Fruit fly (Drosophila melanogaster): Measurements from ENCODE around the gene CG32683.

The CG32683 gene

DNA sequence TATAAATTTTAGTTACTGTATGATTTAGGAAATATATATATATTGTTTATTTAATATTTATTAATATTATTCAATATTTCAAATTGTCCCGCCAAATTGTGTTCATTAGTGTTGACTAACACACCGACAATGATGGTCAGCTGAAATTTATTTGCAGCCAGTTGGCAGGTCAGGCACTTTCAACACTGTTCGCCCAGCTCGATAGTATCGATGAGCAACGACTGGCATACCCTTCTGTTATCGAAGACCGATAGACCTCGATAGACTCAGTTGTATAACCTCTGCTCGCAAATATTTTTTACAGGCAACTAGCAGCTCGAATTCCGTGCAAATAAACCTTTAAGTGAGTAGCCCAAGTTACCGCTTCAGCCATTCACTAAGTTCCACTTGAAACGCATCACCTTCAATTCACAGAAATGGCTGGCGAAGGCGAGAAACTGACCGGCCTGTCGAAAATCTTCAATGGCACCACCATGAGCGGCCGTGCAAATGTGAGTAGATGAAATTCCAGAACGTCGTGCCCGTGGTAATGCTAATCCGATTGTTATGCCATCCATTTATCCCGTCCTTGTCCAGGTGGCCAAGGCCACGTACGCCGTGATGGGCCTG lies 5.9 kb upstream of the CG32683 start, which contains the start of gene Neb-cGP (continued):
- no peak for TF ChIP-seq CG4404 (GFP tag; IDR thresholded peaks at IDR 0.05)
- TF ChIP-seq pb (GFP tag; optimal IDR thresholded peaks at IDR 0.05), result peak; percentile 14
- no peak for TF ChIP-seq ewg (GFP tag; optimal IDR thresholded peaks at IDR 0.05)
- no peak for TF ChIP-seq Kr (GFP tag; optimal IDR thresholded peaks at IDR 0.05)
- TF ChIP-seq dmrt11E (tag; optimal IDR thresholded peaks at IDR 0.05), result peak; percentile 43
- no peak for TF ChIP-seq ab (GFP tag; optimal IDR thresholded peaks at IDR 0.05)
- peak; percentile 36 for TF ChIP-seq MTF-1 (GFP tag; optimal IDR thresholded peaks at IDR 0.05; ENCODE audit: borderline replicate concordance)
- no peak for TF ChIP-seq jing (GFP tag; optimal IDR thresholded peaks at IDR 0.05)
- TF ChIP-seq CG17829 (tag; optimal IDR thresholded peaks at IDR 0.05), result peak; percentile 61
- TF ChIP-seq Rfx (GFP tag; IDR thresholded peaks at IDR 0.05), result peak; percentile 88
- TF ChIP-seq CG6765 (GFP tag; optimal IDR thresholded peaks at IDR 0.05), result no peak
- no peak for TF ChIP-seq Deaf1 (tag; optimal IDR thresholded peaks at IDR 0.05)
- no peak for TF ChIP-seq otp (GFP tag; IDR thresholded peaks at IDR 0.05)
- TF ChIP-seq D19A (tag; optimal IDR thresholded peaks at IDR 0.05), result peak; percentile 29
- TF ChIP-seq CG12299 (tag; optimal IDR thresholded peaks at IDR 0.05), result peak; percentile 7
- TF ChIP-seq CG11456 (GFP tag; IDR thresholded peaks at IDR 0.05), result peak; percentile 76; the same call in 2 of the 3 replicates
- TF ChIP-seq Hey (tag; optimal IDR thresholded peaks at IDR 0.05), result no peak
- TF ChIP-seq gsb-n (tag; optimal IDR thresholded peaks at IDR 0.05), result peak; percentile 28
- TF ChIP-seq sens-2 (GFP tag; IDR thresholded peaks at IDR 0.05), result no peak
- peak; percentile 66 for TF ChIP-seq ind (GFP tag; optimal IDR thresholded peaks at IDR 0.05)
- TF ChIP-seq exex (tag; optimal IDR thresholded peaks at IDR 0.05), result peak; percentile 18
- TF ChIP-seq p53 (GFP tag; optimal IDR thresholded peaks at IDR 0.05), result no peak
- TF ChIP-seq CG1024 (GFP tag; IDR thresholded peaks at IDR 0.05), result no peak
- TF ChIP-seq gem (tag; optimal IDR thresholded peaks at IDR 0.05), result peak; percentile 39
- peak; percentile 46; the same call in 1 of the 2 replicates for TF ChIP-seq HLH3B (GFP tag; IDR thresholded peaks at IDR 0.05)
- TF ChIP-seq CG12744 (GFP tag; optimal IDR thresholded peaks at IDR 0.05), result peak; percentile 22
- peak; percentile 7 for TF ChIP-seq CG10462 (GFP tag; optimal IDR thresholded peaks at IDR 0.05)
- TF ChIP-seq CG15269 (tag; optimal IDR thresholded peaks at IDR 0.05), result peak; percentile 52
- peak; percentile 61 for TF ChIP-seq Dip3 (GFP tag; optimal IDR thresholded peaks at IDR 0.05)
- no peak for TF ChIP-seq CG7745 (tag; optimal IDR thresholded peaks at IDR 0.05)
- no peak for TF ChIP-seq Poxn (GFP tag; IDR thresholded peaks at IDR 0.05)
- TF ChIP-seq CG6813 (GFP tag; optimal IDR thresholded peaks at IDR 0.05), result peak; percentile 47
- no peak for TF ChIP-seq en (GFP tag; optimal IDR thresholded peaks at IDR 0.05)
- peak; percentile 69; the same call in 2 of the 3 replicates for TF ChIP-seq zfh1 (GFP tag; IDR thresholded peaks at IDR 0.05)
- TF ChIP-seq CG15073 (GFP tag; optimal IDR thresholded peaks at IDR 0.05), result no peak
- no peak; the same call in 1 of the 2 replicates for TF ChIP-seq CG7372 (GFP tag; IDR thresholded peaks at IDR 0.05)
- peak; percentile 50 for TF ChIP-seq HLHmδ (GFP tag; optimal IDR thresholded peaks at IDR 0.05)
- no peak for TF ChIP-seq btn (GFP tag; optimal IDR thresholded peaks at IDR 0.05)
- TF ChIP-seq D (optimal IDR thresholded peaks at IDR 0.05), result no peak
- no peak for TF ChIP-seq D (GFP tag; optimal IDR thresholded peaks at IDR 0.05)
- TF ChIP-seq CG18764 (GFP tag; optimal IDR thresholded peaks at IDR 0.05), result peak; percentile 61
- TF ChIP-seq chn (GFP tag; optimal IDR thresholded peaks at IDR 0.05), result peak; percentile 33
- TF ChIP-seq cad (GFP tag; optimal IDR thresholded peaks at IDR 0.05), result no peak
- peak; percentile 94 for TF ChIP-seq MESR4 (GFP tag; optimal IDR thresholded peaks at IDR 0.05)
- TF ChIP-seq Lhr (GFP tag; optimal IDR thresholded peaks at IDR 0.05), result peak; percentile 75
- no peak for TF ChIP-seq CG10431 (GFP tag; optimal IDR thresholded peaks at IDR 0.05)
- peak; percentile 87 for TF ChIP-seq mld (GFP tag; IDR thresholded peaks at IDR 0.05; ENCODE audit: partially characterized antibody)
- TF ChIP-seq slbo (GFP tag; IDR thresholded peaks at IDR 0.05), result peak; percentile 82
- peak; percentile 48 for TF ChIP-seq CG17385 (GFP tag; optimal IDR thresholded peaks at IDR 0.05)
- no peak for TF ChIP-seq Oli (tag; optimal IDR thresholded peaks at IDR 0.05)

All from whole organism, embryonic.